Fruit fly (Drosophila melanogaster): ENCODE measurements around the gene CG32026.

- TF ChIP-seq CG14711 (tag; optimal IDR thresholded peaks at IDR 0.05): no peak
- no peak for TF ChIP-seq bab1 (GFP tag; optimal IDR thresholded peaks at IDR 0.05)
- no peak for TF ChIP-seq CG5204 (GFP tag; optimal IDR thresholded peaks at IDR 0.05)
- no peak for TF ChIP-seq cic (GFP tag; optimal IDR thresholded peaks at IDR 0.05)
- TF ChIP-seq CG7045 (GFP tag; optimal IDR thresholded peaks at IDR 0.05): no peak
Observed at dm6 chr3L:8813484-8813883, 22.8 kb upstream of the CG32026 start.
